Worm (Caenorhabditis elegans) whole organism, young adult: ENCODE results near the gene F43C9.1.

Source experiments
- B0035.1 ChIP-seq: sonication (generic microtip); optimal IDR thresholded peaks from 2 replicates; lab custom pipeline; 2016; ENCODE audit warnings: missing genetic modification characterization, mild to moderate bottlenecking, missing compliant biosample characterization, missing genotype, missing genetic modification reagents
- B0261.1 ChIP-seq: sonication (generic microtip); optimal IDR thresholded peaks from 2 replicates; lab custom pipeline; 2016; ENCODE audit warnings: mild to moderate bottlenecking, missing genetic modification characterization, moderate library complexity, missing compliant biosample characterization
- C06A6.2 ChIP-seq: fragments of 200-800 bp; sonication (Bioruptor generic); conservative IDR thresholded peaks from 2 replicates; pipeline ENCODE4 v1.3.6; 2022; ENCODE audit warnings: missing genetic modification characterization, missing compliant biosample characterization
- F33H1.4 ChIP-seq: fragments of 200-800 bp; sonication (Bioruptor generic); IDR thresholded peaks from 2 replicates; pipeline ENCODE4 v1.3.6; 2022; ENCODE audit warnings: missing genetic modification reagents, missing genetic modification characterization, missing compliant biosample characterization
- F39B2.1 ChIP-seq: fragments of 200-800 bp; sonication (Bioruptor generic); IDR thresholded peaks from 2 replicates; pipeline ENCODE4 v1.3.6; 2022; ENCODE audit warnings: missing genetic modification reagents, missing genetic modification characterization, missing compliant biosample characterization
- F49E8.2 ChIP-seq: sonication (generic microtip); optimal IDR thresholded peaks from 3 replicates; lab custom pipeline; 2017; ENCODE audit warnings: missing genetic modification characterization, mild to moderate bottlenecking, missing compliant biosample characterization, antibody characterized with exemption, moderate library complexity; ENCODE audit not compliant: insufficient read depth
- F57C9.4 ChIP-seq: sonication (generic microtip); optimal IDR thresholded peaks from 2 replicates; lab custom pipeline; 2017; ENCODE audit warnings: mild to moderate bottlenecking, missing genetic modification characterization, missing compliant biosample characterization
- aptf-3 ChIP-seq: fragments of 200-800 bp; sonication (Bioruptor generic); IDR thresholded peaks from 2 replicates; pipeline ENCODE4 v1.3.6; 2022; ENCODE audit warnings: missing genetic modification characterization, missing compliant biosample characterization
- bed-1 ChIP-seq: fragments of 200-800 bp; sonication (Bioruptor generic); IDR thresholded peaks from 2 replicates; pipeline ENCODE4 v1.3.6; 2022; ENCODE audit warnings: missing genetic modification reagents, missing genetic modification characterization, missing compliant biosample characterization
- bed-2 ChIP-seq: fragments of 200-800 bp; sonication (Bioruptor generic); IDR thresholded peaks from 2 replicates; pipeline ENCODE4 v1.3.6; 2022; ENCODE audit warnings: missing genetic modification reagents, missing genetic modification characterization, missing compliant biosample characterization
- cebp-1 ChIP-seq, 2 experiments: fragments of 200-800 bp in 1 of 2; sonication (Bioruptor generic) in 1 of 2; sonication (generic microtip) in 1 of 2; IDR thresholded peaks in 1 of 2; optimal IDR thresholded peaks in 1 of 2; 2 replicates each; pipeline versions ENCODE4 v1.3.6 to Lab custom; 2017 to 2022; ENCODE audit warnings: missing compliant biosample characterization in 2 of 2, missing genetic modification characterization in 2 of 2, mild to moderate bottlenecking in 1 of 2, missing genetic modification reagents in 1 of 2, moderate library complexity in 1 of 2
- ceh-58 ChIP-seq: fragments of 200-800 bp; sonication (Bioruptor generic); IDR thresholded peaks from 2 replicates; pipeline ENCODE4 v1.3.6; 2022; ENCODE audit warnings: missing genetic modification characterization, missing compliant biosample characterization
- dox-1 ChIP-seq: fragments of 200-800 bp; sonication (Bioruptor generic); IDR thresholded peaks from 2 replicates; pipeline ENCODE4 v1.3.6; 2022; ENCODE audit warnings: missing genetic modification reagents, missing genetic modification characterization, missing compliant biosample characterization
- dpl-1 ChIP-seq: fragments of 150-350 bp; optimal IDR thresholded peaks from 2 replicates; lab custom pipeline; 2014; ENCODE audit warnings: missing biosample characterization, missing genetic modification reagents, missing genetic modification characterization
- egrh-3 ChIP-seq: fragments of 200-800 bp; sonication (Bioruptor generic); IDR thresholded peaks from 2 replicates; pipeline ENCODE4 v1.3.6; 2022; ENCODE audit warnings: missing genetic modification reagents, missing genetic modification characterization, missing compliant biosample characterization
- ekl-4 ChIP-seq: fragments of 200-800 bp; sonication (Bioruptor generic); IDR thresholded peaks from 2 replicates; pipeline ENCODE4 v1.3.6; 2022; ENCODE audit warnings: missing genetic modification reagents, missing genetic modification characterization, missing compliant biosample characterization
- ets-4 ChIP-seq: fragments of 200-800 bp; sonication (Bioruptor generic); optimal IDR thresholded peaks from 2 replicates; lab custom pipeline; 2018; ENCODE audit warnings: mild to moderate bottlenecking, missing genetic modification characterization, missing compliant biosample characterization
- him-1 ChIP-seq: sonication (generic microtip); optimal IDR thresholded peaks from 2 replicates; lab custom pipeline; 2016; ENCODE audit warnings: missing genotype, missing genetic modification reagents, missing genetic modification characterization, missing compliant biosample characterization
- hlh-12 ChIP-seq: sonication (generic microtip); optimal IDR thresholded peaks from 2 replicates; lab custom pipeline; 2016; ENCODE audit warnings: missing genetic modification characterization, missing compliant biosample characterization
- hmg-1.2 ChIP-seq: fragments of 200-800 bp; sonication (Bioruptor generic); IDR thresholded peaks from 2 replicates; pipeline ENCODE4 v1.3.6; 2022; ENCODE audit warnings: missing genetic modification reagents, missing genetic modification characterization, missing compliant biosample characterization
- lsl-1 ChIP-seq: fragments of 200-800 bp; sonication (Bioruptor generic); optimal IDR thresholded peaks from 2 replicates; lab custom pipeline; 2018; ENCODE audit warnings: mild to moderate bottlenecking, missing genetic modification characterization, moderate library complexity, missing compliant biosample characterization
- madf-6 ChIP-seq: fragments of 200-800 bp; sonication (Bioruptor generic); IDR thresholded peaks from 2 replicates; pipeline ENCODE4 v1.3.6; 2022; ENCODE audit warnings: missing genetic modification reagents, missing genetic modification characterization, missing compliant biosample characterization
- mel-28 ChIP-seq: sonication (generic microtip); optimal IDR thresholded peaks from 2 replicates; lab custom pipeline; 2016; ENCODE audit warnings: borderline replicate concordance, mild to moderate bottlenecking, missing genetic modification characterization, missing compliant biosample characterization
- nfyb-1 ChIP-seq: fragments of 200-800 bp; sonication (Bioruptor generic); IDR thresholded peaks from 2 replicates; pipeline ENCODE4 v1.3.6; 2022; ENCODE audit warnings: missing genetic modification reagents, missing genetic modification characterization, missing compliant biosample characterization
- nhr-179 ChIP-seq: sonication (generic microtip); optimal IDR thresholded peaks from 2 replicates; lab custom pipeline; 2016; ENCODE audit warnings: mild to moderate bottlenecking, missing genetic modification characterization, missing compliant biosample characterization
- nhr-90 ChIP-seq: sonication (generic microtip); optimal IDR thresholded peaks from 2 replicates; lab custom pipeline; 2016; ENCODE audit warnings: missing genotype, mild to moderate bottlenecking, missing genetic modification characterization, missing compliant biosample characterization
- repo-1 ChIP-seq: sonication (generic microtip); optimal IDR thresholded peaks from 2 replicates; lab custom pipeline; 2017; ENCODE audit warnings: mild to moderate bottlenecking, missing genetic modification characterization, missing compliant biosample characterization
- sea-2 ChIP-seq: fragments of 200-800 bp; sonication (Bioruptor generic); IDR thresholded peaks from 2 replicates; pipeline ENCODE4 v1.3.6; 2022; ENCODE audit warnings: missing genetic modification characterization, missing compliant biosample characterization
- snpc-3.4 ChIP-seq: sonication (generic microtip); optimal IDR thresholded peaks from 2 replicates; lab custom pipeline; 2017; ENCODE audit warnings: missing genetic modification characterization, mild to moderate bottlenecking, missing compliant biosample characterization, antibody characterized with exemption, moderate library complexity, missing genotype, missing genetic modification reagents
- unc-130 ChIP-seq: sonication (generic microtip); optimal IDR thresholded peaks from 2 replicates; lab custom pipeline; 2016; ENCODE audit warnings: missing genetic modification reagents, missing genetic modification characterization, missing compliant biosample characterization
- zfh-2 ChIP-seq: fragments of 200-800 bp; sonication (Bioruptor generic); conservative IDR thresholded peaks from 2 replicates; pipeline ENCODE4 v1.3.6; 2022; ENCODE audit warnings: missing genetic modification reagents, missing genetic modification characterization, missing compliant biosample characterization
- ztf-18 ChIP-seq: sonication (generic microtip); optimal IDR thresholded peaks from 2 replicates; lab custom pipeline; 2016; ENCODE audit warnings: missing genotype, mild to moderate bottlenecking, missing genetic modification characterization, missing compliant biosample characterization

Gene F43C9.1

DNA sequence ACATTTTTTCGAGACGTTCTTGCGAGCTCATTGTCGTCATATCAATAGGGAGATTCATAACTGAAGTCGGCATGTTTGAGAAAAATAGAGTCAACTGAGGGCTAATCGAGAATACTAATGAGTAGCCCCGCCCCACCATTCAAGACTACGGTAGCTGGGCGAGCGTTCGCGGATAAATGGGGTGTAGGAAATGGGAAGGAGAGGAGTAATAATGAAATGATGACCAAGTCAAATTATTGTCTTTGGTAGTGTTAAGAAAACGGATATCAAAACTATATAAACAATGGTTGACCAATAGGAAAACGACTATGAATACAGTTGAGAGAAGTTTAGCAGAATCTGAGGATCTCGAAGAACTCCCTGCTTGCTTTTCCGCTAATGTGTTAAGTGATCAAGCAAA is 31.5 kb upstream of the F43C9.1 start, which contains the start of gene mls-2:
mls-2 (minus strand) TSS at position 101 of the 400 bp plus-strand sequence.
- TF ChIP-seq nhr-90 (tag; lab: Kevin White, UChicago) (no peak), ets-4 (GFP tag; lab: Kevin White, UChicago) (no peak), F49E8.2 (tag; lab: Kevin White, UChicago) (no peak), mel-28 (no peak), F33H1.4 (GFP tag; lab: Robert Waterston, UW) (no peak), dpl-1 (GFP tag; lab: Kevin White, UChicago) (no peak), C06A6.2 (no peak), snpc-3.4 (tag; lab: Kevin White, UChicago) (no peak)

DNA sequence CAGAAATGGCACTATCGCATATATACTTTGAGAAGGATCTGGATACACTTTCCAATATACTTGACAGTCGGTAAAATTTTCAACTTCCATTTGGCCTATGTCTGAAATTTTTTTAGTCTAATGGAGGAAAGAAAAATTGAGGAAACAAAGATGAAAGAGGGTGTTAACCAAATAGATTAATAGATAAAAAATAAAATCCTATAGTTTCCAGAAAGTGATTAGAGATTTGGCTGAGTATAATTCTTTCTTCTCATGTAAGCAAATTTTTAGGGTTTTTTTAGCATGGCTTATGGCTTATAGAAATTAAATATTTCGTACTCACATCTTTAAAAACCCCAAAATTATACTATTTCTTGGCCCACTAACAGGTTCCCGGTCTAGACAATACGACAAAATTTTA is 23.2 kb upstream of the F43C9.1 start, which contains the start of gene npr-1:
npr-1 (minus strand) TSS at position 101 of the 400 bp plus-strand sequence.
- TF ChIP-seq F39B2.1 (GFP tag; lab: Robert Waterston, UW) (no peak), bed-2 (no peak), lsl-1 (GFP tag; lab: Kevin White, UChicago) (no peak), hmg-1.2 (GFP tag; lab: Robert Waterston, UW) (no peak), ets-4 (GFP tag; lab: Kevin White, UChicago) (no peak), B0035.1 (tag; lab: Kevin White, UChicago) (no peak), aptf-3 (GFP tag; lab: Robert Waterston, UW) (no peak)

DNA sequence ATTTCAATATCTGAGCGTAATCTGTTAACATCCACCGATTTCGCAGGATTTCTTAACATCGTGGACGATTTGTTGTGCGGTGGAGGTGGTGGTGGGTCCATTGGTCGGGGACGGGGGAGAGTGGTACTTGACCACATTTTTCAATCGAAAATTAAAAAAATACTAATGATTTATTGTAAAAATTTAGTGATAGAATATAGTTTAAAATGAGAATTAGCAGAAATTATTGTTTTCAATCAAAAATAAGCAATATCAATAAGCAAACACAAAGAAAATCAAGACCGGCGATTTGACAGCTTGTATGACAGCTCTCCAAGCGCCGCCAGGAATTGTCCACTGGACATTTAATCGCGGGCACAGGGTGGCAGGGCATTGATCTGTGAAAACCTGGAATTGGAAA is 10.9 kb upstream of the F43C9.1 start, which contains the start of gene hum-10:
hum-10 (minus strand) TSS at position 101 of the 400 bp plus-strand sequence.
- no peak for TF ChIP-seq hlh-12
- TF ChIP-seq him-1 = no peak
- TF ChIP-seq ceh-58 (GFP tag; lab: Robert Waterston, UW) = no peak
- no peak for TF ChIP-seq egrh-3 (GFP tag; lab: Robert Waterston, UW)
- no peak for TF ChIP-seq cebp-1 (GFP tag; IDR thresholded peaks at IDR 0.05; lab: Robert Waterston, UW)
- no peak for TF ChIP-seq cebp-1 (tag; optimal IDR thresholded peaks at IDR 0.05; lab: Kevin White, UChicago)

DNA sequence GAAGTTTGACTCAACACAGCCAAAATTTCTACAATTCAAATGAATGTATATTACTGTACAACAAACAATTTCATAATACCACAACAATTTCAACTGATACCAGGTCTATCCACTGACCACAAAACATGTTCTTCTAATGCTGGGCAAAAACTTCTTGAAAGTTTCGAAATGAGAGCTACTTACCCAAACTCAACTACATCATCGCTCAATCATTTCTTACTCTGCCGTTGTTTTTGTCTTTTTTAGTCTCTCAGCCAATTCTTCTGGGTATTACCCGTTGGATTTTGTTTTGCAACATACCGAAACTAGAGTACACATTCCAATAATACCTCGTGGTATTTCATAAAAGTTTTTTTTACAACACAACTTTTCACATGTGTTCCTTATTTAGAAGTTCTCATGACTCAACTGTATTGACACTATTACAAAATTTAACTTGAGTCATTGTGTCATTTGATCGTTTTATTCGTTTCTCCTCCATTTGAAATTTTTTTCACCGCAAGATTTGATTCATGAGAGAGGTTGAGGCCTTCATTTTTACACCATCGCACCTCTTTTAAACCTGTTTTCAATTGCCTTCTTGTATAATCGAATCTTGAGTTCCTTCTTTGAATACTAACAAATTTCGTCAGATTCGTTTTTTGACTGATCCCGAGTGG is 9.8 kb upstream of the F43C9.1 start, which contains the start of gene F43C9.2:
F43C9.2 (plus strand) TSS at position 497 of the 659 bp plus-strand sequence.
- no peak for TF ChIP-seq ztf-18 (tag; lab: Kevin White, UChicago)
- TF ChIP-seq madf-6 = no peak
- no peak for TF ChIP-seq dox-1 (GFP tag; lab: Robert Waterston, UW)
- TF ChIP-seq repo-1 (tag; lab: Kevin White, UChicago) = no peak
- no peak for TF ChIP-seq B0261.1 (tag; lab: Kevin White, UChicago)
- TF ChIP-seq mel-28 = no peak
- TF ChIP-seq nfyb-1 = no peak
- no peak for TF ChIP-seq bed-1 (GFP tag; lab: Robert Waterston, UW)
- TF ChIP-seq F57C9.4 (tag; lab: Kevin White, UChicago) = no peak
- no peak for TF ChIP-seq unc-130
- no peak for TF ChIP-seq ekl-4
- no peak for TF ChIP-seq ceh-58 (GFP tag; lab: Robert Waterston, UW)
- TF ChIP-seq nhr-179 = no peak
- TF ChIP-seq sea-2 (GFP tag; lab: Robert Waterston, UW) = no peak
- TF ChIP-seq zfh-2 (GFP tag; lab: Robert Waterston, UW) = no peak
- TF ChIP-seq hlh-12 = no peak
